Fruit fly (Drosophila melanogaster) whole organism: ENCODE results near the gene CG4570.

Experiments used
- CG8478 ChIP-seq: fragments of >200 bp; optimal IDR thresholded peaks from 2 replicates; lab custom pipeline; 2018; ENCODE audit warnings: inconsistent platforms
- Dll ChIP-seq: fragments of >200 bp; optimal IDR thresholded peaks from 2 replicates; lab custom pipeline; 2017
- EcR ChIP-seq, 2 experiments: fragments of >200 bp; optimal IDR thresholded peaks; 2 replicates each; lab custom pipeline; 2017; ENCODE audit warnings: missing biosample characterization in 2 of 2, missing genetic modification characterization in 2 of 2, missing genetic modification reagents in 2 of 2
- pan ChIP-seq: fragments of >200 bp; optimal IDR thresholded peaks from 2 replicates; lab custom pipeline; 2017
- psq ChIP-seq: fragments of >200 bp; optimal IDR thresholded peaks from 2 replicates; lab custom pipeline; 2017
- usp ChIP-seq: fragments of >200 bp; optimal IDR thresholded peaks from 2 replicates; lab custom pipeline; 2017; ENCODE audit warnings: missing biosample characterization, missing genetic modification characterization, mixed read lengths

CG4570 gene

DNA sequence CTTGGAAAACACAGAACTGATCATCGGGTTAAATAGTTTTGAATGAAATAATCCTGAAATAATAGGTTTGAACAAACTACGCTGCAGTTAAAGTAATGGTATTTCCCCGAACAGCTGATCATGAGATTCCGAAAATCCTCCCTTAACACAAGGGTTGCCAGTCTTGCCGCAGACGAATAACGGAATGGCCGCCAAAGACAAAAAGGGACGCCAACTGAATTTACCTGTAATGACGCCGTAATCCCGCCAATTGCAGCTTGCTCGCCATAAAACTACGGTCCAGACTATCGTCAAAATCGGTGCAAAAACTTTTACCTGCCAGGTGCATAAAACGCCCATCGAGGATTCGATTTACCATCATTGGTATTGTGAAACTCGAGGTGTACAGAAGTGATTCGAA, at the start of gene CG4570:
TSS of gene CG4570 (plus strand) at position 190 of the 400 bp plus-strand sequence.
- TF ChIP-seq Dll (lab: Kevin White, UChicago), result no peak
- TF ChIP-seq psq (lab: Kevin White, UChicago), result no peak
- no peak for TF ChIP-seq usp
- no peak for TF ChIP-seq pan (lab: Kevin White, UChicago)
- TF ChIP-seq EcR (GFP tag; optimal IDR thresholded peaks at IDR 0.05; lab: Kevin White, UChicago), result no peak
- TF ChIP-seq CG8478 (lab: Kevin White, UChicago), result no peak

DNA sequence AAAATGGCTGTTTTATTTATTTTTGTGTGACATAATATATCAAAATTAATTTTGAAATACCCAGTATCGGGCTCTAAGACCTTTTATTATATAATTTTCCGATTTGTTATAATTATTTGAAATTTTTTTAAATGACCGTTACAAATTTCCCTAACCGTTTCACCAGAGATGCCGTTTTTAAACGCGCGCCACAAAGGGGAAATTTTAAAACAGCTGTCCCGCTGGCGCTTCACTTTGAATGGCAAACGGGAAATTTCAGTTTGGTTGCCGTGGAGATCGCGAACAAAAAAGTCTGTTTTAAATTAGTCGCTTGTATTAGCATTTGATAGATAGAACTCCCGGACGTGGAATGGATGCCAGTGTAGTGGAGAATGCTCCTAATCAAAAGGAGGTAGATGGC, 41.6 kb upstream of the CG4570 start, which contains the start of the genes CG14693 and TTLL15:
TSS of gene CG14693 (minus strand) at position 16 of the 400 bp plus-strand sequence.
TSS of gene TTLL15 (plus strand) at position 257 of the 400 bp plus-strand sequence.
- TF ChIP-seq psq (lab: Kevin White, UChicago) (no peak), Dll (lab: Kevin White, UChicago) (no peak), EcR (GFP tag; optimal IDR thresholded peaks at IDR 0.05; lab: Kevin White, UChicago) (no peak), usp (no peak), CG8478 (lab: Kevin White, UChicago) (no peak)

DNA sequence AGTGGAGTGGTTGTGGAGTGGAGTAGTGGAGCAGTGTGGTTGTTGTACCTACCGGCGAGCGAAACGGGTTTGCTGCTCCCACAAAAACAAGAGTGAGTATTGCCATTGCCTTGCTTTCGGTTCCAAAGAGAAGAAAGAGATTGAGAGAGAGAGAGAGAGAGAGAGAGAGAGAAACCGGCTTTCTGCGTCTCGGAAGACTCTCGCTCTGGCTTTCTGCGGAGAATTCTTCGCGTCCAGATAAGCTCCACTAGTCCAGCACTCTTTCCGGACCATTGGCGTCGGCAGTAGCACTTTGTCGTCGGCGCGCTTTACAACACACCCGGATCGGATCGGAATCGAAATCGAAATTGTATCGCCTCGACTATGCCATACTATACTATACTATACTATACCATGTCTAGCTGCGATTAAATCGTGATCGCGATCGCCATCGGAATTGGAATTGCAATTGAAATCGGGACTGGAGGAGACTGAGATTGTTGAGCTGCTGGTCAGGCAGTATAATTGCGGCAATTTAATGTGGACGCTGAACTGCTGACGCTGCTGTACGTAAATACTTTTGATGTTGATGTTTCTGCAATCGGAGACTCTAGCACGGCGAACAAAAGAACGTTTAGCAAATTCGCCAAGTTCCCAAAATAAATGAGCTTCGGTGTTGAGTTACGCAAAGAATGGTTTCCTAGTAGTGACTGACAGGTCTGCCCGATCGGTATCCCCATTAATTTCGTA, 29.6 kb upstream of the CG4570 start, which contains the start of gene Cad86C:
TSS of gene Cad86C (plus strand) at position 284 of the 729 bp plus-strand sequence.
- TF ChIP-seq usp (no peak), Dll (lab: Kevin White, UChicago) (peak; percentile 84), pan (lab: Kevin White, UChicago) (no peak), CG8478 (lab: Kevin White, UChicago) (no peak)

DNA sequence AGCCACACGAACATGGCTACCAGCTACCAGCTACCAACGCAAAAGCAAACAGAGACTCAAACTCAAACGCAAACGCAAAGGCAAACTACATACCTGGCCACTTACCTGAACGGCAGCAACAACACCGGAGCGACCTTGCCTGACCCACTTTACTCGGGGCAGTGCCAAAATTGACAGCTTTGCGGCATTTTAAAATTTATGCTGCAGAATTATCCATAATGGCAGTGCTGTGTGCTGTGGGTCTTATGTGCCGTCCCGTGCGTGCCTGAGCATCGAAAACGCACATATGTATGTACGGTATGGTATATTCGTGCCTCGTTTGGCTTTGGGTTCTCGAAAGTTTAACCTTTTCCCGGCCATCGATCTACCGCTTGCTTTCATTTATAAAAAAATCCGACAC, 27.9 kb upstream of the CG4570 start:
- TF ChIP-seq psq (lab: Kevin White, UChicago) (no peak), CG8478 (lab: Kevin White, UChicago) (no peak)

DNA sequence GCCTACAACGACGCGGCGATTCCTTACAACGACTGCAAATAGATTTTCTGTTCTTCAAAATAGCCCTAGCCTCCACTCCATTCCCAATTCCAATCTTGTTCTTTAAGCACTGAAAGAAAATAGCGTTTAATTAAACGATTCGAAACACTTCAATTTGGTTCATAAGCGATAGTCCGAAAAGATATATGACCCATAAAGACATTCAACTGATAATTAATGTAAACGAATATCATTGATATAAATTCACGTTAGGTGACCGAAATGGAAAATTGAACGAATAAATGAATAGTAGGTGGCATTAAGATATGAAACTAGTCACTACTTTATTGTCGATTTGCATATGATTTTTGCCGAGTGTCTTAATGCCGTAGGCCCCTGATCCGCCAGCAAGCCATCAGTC, 26.9 kb upstream of the CG4570 start:
- TF ChIP-seq CG8478 (lab: Kevin White, UChicago), result no peak
- no peak for TF ChIP-seq EcR (GFP tag; optimal IDR thresholded peaks at IDR 0.05; lab: Kevin White, UChicago)
- TF ChIP-seq usp, result no peak
- no peak for TF ChIP-seq pan (lab: Kevin White, UChicago)
- no peak for TF ChIP-seq Dll (lab: Kevin White, UChicago)
- no peak for TF ChIP-seq psq (lab: Kevin White, UChicago)

DNA sequence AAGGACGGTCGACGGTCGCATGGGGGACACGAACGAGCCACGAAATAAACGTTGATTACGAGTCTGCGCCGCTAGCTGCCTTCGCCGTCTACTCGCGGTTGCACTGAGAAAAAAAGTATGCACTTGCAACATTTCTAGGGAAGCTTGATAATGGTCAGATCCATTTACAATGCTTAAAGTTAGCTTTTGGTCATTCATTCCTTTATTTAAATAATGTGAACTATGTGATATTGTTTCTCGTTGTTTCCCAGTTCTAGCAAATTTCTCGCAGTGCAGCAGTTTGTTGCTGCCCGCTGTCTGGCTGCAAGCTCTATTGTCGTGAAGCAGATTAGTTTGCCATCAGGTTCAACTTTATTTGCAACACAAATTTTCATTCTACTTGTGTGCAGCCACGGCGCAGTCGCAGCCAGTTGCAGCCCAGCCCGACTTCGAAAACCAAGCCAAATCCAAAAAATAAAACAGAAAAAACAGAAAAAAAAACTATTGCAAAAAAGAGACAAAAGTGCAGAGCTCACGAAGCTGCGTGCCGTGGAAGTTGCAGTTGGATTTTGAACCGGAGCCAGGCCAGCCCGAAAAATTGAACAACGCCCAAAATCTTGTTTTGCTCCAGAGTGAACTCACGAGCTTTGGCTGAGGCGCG, 24.0 kb upstream of the CG4570 start:
- TF ChIP-seq CG8478 (lab: Kevin White, UChicago), result no peak
- no peak for TF ChIP-seq usp
- TF ChIP-seq psq (lab: Kevin White, UChicago), result no peak
- no peak for TF ChIP-seq pan (lab: Kevin White, UChicago)
- no peak for TF ChIP-seq EcR (GFP tag; optimal IDR thresholded peaks at IDR 0.05; lab: Kevin White, UChicago)
- no peak for TF ChIP-seq Dll (lab: Kevin White, UChicago)

DNA sequence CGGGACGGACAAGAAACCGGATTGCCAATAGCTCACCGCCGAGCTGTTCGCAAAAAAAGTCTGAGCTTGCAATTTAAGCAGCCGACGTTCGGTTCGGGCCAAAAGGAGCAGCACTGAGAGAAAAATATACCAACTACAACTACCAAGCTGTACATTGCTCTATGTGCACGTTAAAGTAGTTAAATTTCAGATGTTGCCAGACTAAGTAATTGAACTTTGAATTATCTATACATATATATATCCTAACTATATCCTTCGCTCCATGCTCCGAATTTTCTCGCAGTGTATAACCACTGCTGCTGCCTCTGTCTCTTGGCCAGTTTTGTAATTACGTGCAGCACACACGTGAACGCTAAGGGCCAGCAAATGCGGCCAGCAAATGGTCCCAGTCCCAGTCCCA, 21.7 kb upstream of the CG4570 start:
- TF ChIP-seq CG8478 (lab: Kevin White, UChicago) (no peak), pan (lab: Kevin White, UChicago) (no peak), psq (lab: Kevin White, UChicago) (no peak), Dll (lab: Kevin White, UChicago) (no peak), usp (no peak), EcR (GFP tag; optimal IDR thresholded peaks at IDR 0.05; lab: Kevin White, UChicago) (no peak)

DNA sequence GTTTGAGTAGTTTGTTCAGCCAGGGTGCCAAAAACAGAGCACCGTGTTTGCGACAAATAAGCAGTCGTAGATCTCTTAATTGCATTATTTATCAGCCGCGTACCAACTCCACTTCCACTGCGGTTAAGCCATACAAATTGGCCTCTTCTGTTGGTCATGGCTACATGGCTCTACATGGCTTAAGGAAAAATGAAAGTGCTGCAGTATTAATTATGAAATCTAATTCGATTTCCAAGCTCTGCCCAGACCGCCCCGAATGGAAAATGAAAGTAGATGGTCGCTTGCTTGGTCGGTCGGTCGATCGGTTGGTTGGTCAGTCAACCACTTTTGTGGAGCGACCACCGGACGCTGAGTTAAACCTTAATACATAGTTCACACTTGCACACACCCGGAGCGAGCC, 19.7 kb upstream of the CG4570 start:
- TF ChIP-seq usp (no peak), pan (lab: Kevin White, UChicago) (no peak), CG8478 (lab: Kevin White, UChicago) (no peak), psq (lab: Kevin White, UChicago) (no peak), EcR (GFP tag; optimal IDR thresholded peaks at IDR 0.05; lab: Kevin White, UChicago) (no peak), Dll (lab: Kevin White, UChicago) (no peak)

DNA sequence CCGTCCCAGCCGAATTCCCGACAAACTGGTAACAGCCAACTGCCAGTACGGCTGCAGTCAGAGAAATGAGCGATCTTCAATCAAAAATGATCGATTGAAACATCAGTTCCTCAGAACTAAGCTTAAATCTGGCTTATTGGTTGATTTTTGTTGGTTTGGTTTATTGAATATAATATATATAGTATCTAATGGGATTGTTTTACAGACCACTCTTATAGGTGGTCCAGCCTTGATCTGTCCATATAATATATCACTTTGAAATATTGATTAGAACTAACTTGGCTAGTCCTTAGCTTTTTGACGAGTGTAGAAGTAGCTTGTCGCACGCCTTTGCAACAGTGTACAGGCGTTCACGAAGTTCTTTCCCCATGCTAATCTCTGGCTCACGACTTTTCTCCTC, 14.2 kb upstream of the CG4570 start:
- no peak for TF ChIP-seq CG8478 (lab: Kevin White, UChicago)

DNA sequence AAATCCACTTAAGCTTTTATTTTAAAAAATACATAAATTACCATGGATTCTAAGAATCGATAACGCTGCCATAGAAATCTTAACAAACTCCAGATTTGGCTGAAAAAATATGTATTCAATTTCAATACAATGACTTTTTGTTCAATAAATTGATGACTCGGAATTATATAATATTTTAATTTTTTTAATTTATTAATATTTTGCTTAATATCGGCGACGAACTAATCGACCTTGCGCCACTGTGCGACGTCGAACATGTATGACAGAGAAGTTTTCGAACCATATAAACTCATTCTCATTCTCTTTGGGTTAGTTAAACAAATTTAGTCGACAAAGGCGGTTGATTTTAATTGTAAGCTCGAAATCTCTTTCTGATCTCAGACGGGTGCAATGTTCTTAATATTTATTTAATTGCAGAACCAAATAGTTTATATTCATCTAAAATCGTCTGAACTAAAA, 7.1 kb upstream of the CG4570 start, which contains the start of gene CG42394:
TSS of gene CG42394 (plus strand) at position 311 of the 459 bp plus-strand sequence.
- TF ChIP-seq EcR (GFP tag; optimal IDR thresholded peaks at IDR 0.05; lab: Kevin White, UChicago) (no peak), psq (lab: Kevin White, UChicago) (no peak), CG8478 (lab: Kevin White, UChicago) (no peak), usp (no peak), pan (lab: Kevin White, UChicago) (no peak), Dll (lab: Kevin White, UChicago) (no peak)

DNA sequence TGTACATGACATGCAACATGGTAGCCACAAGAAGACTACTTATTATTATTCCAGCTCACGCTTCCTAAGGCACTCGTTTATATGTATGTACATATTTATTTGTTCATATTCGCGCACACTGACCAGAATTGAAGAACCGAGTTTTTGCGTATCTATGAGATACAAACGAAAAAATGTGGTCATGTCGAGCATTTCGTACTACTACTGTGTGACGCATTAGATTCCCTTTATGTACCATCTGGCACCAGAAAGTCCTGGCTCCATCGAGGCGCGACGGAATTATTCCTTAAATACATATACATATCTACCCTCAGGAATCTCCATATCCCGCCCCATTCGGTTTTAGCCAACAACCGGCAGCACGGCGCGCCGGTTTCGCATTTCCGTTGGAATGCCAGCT, 6.0 kb upstream of the CG4570 start:
- TF ChIP-seq CG8478 (lab: Kevin White, UChicago) (no peak), usp (no peak), EcR (GFP tag; optimal IDR thresholded peaks at IDR 0.05; lab: Kevin White, UChicago) (no peak), pan (lab: Kevin White, UChicago) (peak; percentile 44), Dll (lab: Kevin White, UChicago) (no peak)

DNA sequence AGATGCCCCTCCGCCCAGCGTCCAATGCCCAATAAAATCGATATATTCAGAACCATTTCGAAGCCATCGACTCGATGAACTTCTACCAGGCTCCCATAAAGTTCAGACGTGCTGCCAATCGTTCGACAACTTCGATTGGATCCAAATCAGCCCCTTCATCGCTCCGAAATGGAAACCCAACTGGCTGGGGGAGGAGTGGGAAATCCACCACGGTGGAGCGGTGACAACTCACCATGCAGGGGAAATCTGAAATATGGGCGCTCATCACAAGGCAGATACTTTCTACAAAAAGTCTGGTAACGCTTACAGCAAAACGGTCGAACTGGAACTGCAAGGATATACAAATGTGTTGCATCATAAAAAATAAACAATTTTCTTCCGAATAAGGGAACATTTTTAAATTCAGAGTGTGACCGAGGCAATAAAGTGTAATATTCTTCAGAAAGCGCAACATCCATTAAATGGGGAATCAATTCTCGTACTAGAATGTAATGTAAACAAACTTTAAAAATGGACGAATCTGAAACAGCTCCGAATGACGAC, 4.3 kb upstream of the CG4570 start, which contains the start of gene CG4565:
TSS of gene CG4565 (plus strand) at position 493 of the 543 bp plus-strand sequence.
- TF ChIP-seq psq (lab: Kevin White, UChicago) (no peak), CG8478 (lab: Kevin White, UChicago) (no peak), pan (lab: Kevin White, UChicago) (no peak), EcR (GFP tag; optimal IDR thresholded peaks at IDR 0.05; lab: Kevin White, UChicago) (no peak)
